Worm (Caenorhabditis elegans) whole organism, midembryonic: ENCODE measurements around the gene rabr-4.

Experiments
- T22C8.4 ChIP-seq: fragments of 200-800 bp; sonication (Bioruptor generic); IDR thresholded peaks from 2 replicates; pipeline ENCODE4 v1.3.6; 2022; ENCODE audit warnings: missing genetic modification characterization, missing compliant biosample characterization
- cog-1 ChIP-seq: sonication (generic microtip); optimal IDR thresholded peaks from 2 replicates; lab custom pipeline; 2016; ENCODE audit warnings: missing genetic modification characterization, missing compliant biosample characterization
- flt-1 ChIP-seq: fragments of 200-800 bp; sonication (Bioruptor generic); IDR thresholded peaks from 2 replicates; pipeline ENCODE4 v1.3.6; 2022; ENCODE audit warnings: missing genetic modification characterization, missing compliant biosample characterization
- klf-2 ChIP-seq: fragments of 200-800 bp; sonication (Bioruptor generic); conservative IDR thresholded peaks from 2 replicates; pipeline ENCODE4 v1.3.6; 2022; ENCODE audit warnings: missing genetic modification reagents, missing genetic modification characterization, missing compliant biosample characterization
- med-1 ChIP-seq: sonication (generic microtip); optimal IDR thresholded peaks from 2 replicates; lab custom pipeline; 2017; ENCODE audit warnings: missing genetic modification characterization, mild to moderate bottlenecking, missing compliant biosample characterization, antibody characterized with exemption, missing genetic modification reagents; ENCODE audit not compliant: insufficient read depth
- ref-1 ChIP-seq: fragments of 200-800 bp; sonication (Bioruptor generic); conservative IDR thresholded peaks from 2 replicates; pipeline ENCODE4 v1.3.6; 2022; ENCODE audit warnings: missing genetic modification reagents, missing genetic modification characterization, missing compliant biosample characterization
- tab-1 ChIP-seq: fragments of 200-800 bp; sonication (Bioruptor generic); IDR thresholded peaks from 2 replicates; pipeline ENCODE4 v1.3.6; 2022; ENCODE audit warnings: missing genetic modification characterization, missing compliant biosample characterization
- ztf-23 ChIP-seq: fragments of 200-800 bp; sonication (Bioruptor generic); IDR thresholded peaks from 2 replicates; pipeline ENCODE4 v1.3.6; 2022; ENCODE audit warnings: missing genetic modification reagents, missing genetic modification characterization, missing compliant biosample characterization
- ztf-29 ChIP-seq: fragments of 200-800 bp; sonication (Bioruptor generic); IDR thresholded peaks from 2 replicates; pipeline ENCODE4 v1.3.6; 2022; ENCODE audit warnings: missing genetic modification reagents, missing genetic modification characterization, missing compliant biosample characterization

The rabr-4 gene

DNA sequence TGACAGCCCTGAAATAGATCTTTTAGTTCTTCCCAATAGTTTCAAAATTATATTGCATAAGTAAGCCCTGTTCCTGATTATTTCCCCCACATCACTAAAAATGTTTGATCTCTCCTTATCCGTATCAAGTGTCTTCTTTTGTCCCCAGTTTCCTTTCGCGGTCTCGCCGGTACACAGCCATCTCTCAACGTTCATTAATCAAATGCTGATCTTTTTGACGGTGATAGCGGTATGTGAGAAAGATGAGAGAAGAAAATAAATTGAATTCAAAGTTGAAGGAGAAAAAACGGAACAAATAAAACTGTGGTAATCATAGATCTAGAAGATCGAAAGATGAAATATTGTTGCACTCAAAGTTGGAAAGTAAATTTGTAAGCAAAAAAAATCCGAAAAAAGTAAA lies 17.0 kb downstream of the rabr-4 start:
- no peak for TF ChIP-seq med-1
- no peak for TF ChIP-seq ref-1 (GFP tag; lab: Robert Waterston, UW)
- no peak for TF ChIP-seq tab-1 (GFP tag; lab: Robert Waterston, UW)
- TF ChIP-seq cog-1 (tag; lab: Kevin White, UChicago), result no peak
- no peak for TF ChIP-seq flt-1 (GFP tag; lab: Robert Waterston, UW)
- no peak for TF ChIP-seq ztf-29 (GFP tag; lab: Robert Waterston, UW)
- TF ChIP-seq ztf-23 (GFP tag; lab: Robert Waterston, UW), result no peak
- no peak for TF ChIP-seq klf-2 (GFP tag; lab: Robert Waterston, UW)
- TF ChIP-seq T22C8.4 (GFP tag; lab: Robert Waterston, UW), result no peak

DNA sequence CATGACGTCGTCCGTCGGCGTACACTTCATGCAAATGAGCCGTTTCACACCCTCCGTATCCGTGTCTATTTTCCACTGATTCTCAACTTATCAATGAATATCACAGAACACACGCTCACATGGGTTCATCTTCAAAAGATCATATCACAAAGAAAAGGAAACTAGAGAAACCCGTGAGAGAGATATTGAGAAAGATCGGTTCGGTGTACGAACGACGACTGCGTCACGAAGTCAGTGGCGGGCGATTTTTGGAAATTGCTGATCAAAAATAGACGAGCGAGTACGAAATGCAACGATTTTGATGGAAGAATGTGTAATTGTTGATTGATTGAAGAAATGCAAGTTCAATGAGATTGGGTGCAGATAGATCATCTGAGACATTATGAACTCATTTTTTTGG lies 18.6 kb downstream of the rabr-4 start:
- TF ChIP-seq klf-2 (GFP tag; lab: Robert Waterston, UW) (no peak), ztf-29 (GFP tag; lab: Robert Waterston, UW) (no peak), ref-1 (GFP tag; lab: Robert Waterston, UW) (no peak), tab-1 (GFP tag; lab: Robert Waterston, UW) (no peak), T22C8.4 (GFP tag; lab: Robert Waterston, UW) (no peak), ztf-23 (GFP tag; lab: Robert Waterston, UW) (no peak), med-1 (no peak), flt-1 (GFP tag; lab: Robert Waterston, UW) (no peak)

DNA sequence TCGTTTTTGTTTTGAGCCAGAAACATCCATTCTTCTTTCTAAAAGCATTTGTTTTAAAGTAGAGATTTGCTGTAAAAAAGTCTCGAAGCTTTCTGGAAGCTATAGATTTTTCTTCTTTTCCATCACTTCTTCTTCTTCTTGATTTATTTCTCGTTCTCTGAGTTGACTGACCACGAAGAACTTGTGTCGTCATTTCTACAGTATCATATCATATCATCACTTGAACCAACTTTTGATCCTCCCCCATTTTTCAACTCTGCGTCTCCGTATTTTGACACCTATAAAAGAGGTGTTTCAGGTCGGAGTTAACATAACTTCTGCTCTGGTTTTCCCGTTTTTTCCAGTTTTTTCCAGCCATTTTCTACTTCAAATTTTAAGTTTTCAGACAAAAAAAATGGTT lies 19.8 kb downstream of the rabr-4 start, which contains the start of gene F11A5.9:
TSS of gene F11A5.9 (plus strand) at position 386 of the 400 bp plus-strand sequence.
- TF ChIP-seq ref-1 (GFP tag; lab: Robert Waterston, UW) (no peak), tab-1 (GFP tag; lab: Robert Waterston, UW) (no peak), ztf-29 (GFP tag; lab: Robert Waterston, UW) (no peak), T22C8.4 (GFP tag; lab: Robert Waterston, UW) (no peak), flt-1 (GFP tag; lab: Robert Waterston, UW) (no peak), ztf-23 (GFP tag; lab: Robert Waterston, UW) (no peak), klf-2 (GFP tag; lab: Robert Waterston, UW) (no peak), med-1 (no peak)

DNA sequence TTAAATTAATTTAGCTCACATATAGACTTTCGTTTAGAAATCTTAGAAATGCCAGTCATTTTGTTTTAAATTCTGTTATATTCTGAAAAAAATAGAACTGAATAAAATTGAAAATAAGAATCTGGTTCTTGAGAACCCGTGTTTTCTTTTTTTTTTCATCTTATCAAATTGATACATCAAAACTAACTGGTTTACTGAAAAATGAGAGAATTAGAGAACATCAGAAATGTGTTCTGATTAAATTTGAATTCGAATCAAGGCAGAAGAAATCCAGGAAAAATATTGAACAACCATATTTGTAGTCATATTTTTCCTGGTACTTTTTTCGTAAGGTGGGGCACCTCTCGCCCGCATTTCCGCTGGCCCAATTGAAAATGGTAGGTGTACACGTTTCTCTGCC lies 23.8 kb downstream of the rabr-4 start, which contains the start of gene F11A5.15:
TSS of gene F11A5.15 (minus strand) at position 101 of the 400 bp plus-strand sequence.
- TF ChIP-seq flt-1 (GFP tag; lab: Robert Waterston, UW) (no peak), cog-1 (tag; lab: Kevin White, UChicago) (no peak), med-1 (no peak), ztf-23 (GFP tag; lab: Robert Waterston, UW) (no peak), T22C8.4 (GFP tag; lab: Robert Waterston, UW) (no peak), ref-1 (GFP tag; lab: Robert Waterston, UW) (no peak), ztf-29 (GFP tag; lab: Robert Waterston, UW) (no peak), tab-1 (GFP tag; lab: Robert Waterston, UW) (no peak), klf-2 (GFP tag; lab: Robert Waterston, UW) (no peak)

DNA sequence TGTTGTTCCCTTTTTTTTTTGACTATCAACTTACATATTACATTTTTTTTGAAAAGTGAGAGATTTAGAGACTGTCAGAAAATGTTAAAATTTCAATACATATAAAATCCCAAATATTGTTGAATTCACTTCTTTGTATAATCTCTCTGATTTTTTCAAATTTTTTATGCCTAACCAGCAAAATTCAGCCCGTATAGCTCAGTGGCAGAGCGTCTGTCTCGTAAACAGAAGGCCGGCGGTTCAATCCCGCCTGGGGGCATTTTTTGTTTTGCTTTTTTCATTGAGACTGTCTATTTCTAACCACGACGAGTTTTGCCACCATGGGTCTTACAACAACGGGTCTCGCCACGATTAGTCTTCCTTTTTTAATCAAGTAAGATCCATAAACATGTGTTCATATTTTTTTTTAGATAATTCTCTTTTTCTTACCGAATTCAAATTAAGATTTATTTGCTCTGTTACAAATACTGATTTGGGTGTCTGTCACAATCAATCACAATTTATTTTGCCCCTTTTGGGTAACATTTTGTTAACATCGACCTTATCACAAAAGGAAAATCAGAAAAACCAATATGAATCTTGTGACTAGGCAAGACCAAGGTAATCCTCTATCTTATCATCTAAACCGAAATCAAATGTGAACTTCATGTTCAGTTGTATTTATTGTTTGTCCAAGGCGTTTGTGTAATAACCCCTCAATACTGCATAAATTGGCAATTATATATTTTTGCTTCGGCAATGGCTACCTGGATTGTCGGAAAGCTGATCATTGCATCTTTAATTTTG lies 24.4 kb downstream of the rabr-4 start, which contains the start of gene glc-1:
TSS of gene glc-1 (plus strand) at position 663 of the 786 bp plus-strand sequence.
- TF ChIP-seq med-1 (no peak), ztf-23 (GFP tag; lab: Robert Waterston, UW) (no peak), tab-1 (GFP tag; lab: Robert Waterston, UW) (no peak), T22C8.4 (GFP tag; lab: Robert Waterston, UW) (no peak), klf-2 (GFP tag; lab: Robert Waterston, UW) (no peak), flt-1 (GFP tag; lab: Robert Waterston, UW) (no peak)

DNA sequence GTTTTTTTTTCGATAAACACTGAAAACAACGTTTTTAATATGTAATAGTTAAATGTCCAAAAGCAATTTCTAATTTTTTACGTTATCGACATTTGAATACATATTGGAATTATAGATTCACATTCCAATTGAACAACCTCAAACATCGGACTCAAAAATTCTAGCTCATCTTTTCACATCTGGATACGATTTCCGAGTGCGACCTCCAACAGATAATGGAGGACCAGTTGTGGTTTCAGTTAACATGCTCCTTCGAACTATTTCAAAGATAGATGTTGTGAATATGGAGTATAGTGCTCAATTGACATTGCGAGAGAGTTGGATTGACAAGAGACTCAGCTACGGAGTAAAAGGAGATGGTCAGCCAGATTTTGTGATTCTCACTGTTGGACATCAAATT lies 25.3 kb downstream of the rabr-4 start:
- no peak for TF ChIP-seq ztf-29 (GFP tag; lab: Robert Waterston, UW)
- TF ChIP-seq ztf-23 (GFP tag; lab: Robert Waterston, UW), result no peak
- TF ChIP-seq tab-1 (GFP tag; lab: Robert Waterston, UW), result no peak
- no peak for TF ChIP-seq flt-1 (GFP tag; lab: Robert Waterston, UW)
- no peak for TF ChIP-seq klf-2 (GFP tag; lab: Robert Waterston, UW)
- no peak for TF ChIP-seq T22C8.4 (GFP tag; lab: Robert Waterston, UW)
- TF ChIP-seq cog-1 (tag; lab: Kevin White, UChicago), result no peak
- TF ChIP-seq med-1, result no peak
- no peak for TF ChIP-seq ref-1 (GFP tag; lab: Robert Waterston, UW)

DNA sequence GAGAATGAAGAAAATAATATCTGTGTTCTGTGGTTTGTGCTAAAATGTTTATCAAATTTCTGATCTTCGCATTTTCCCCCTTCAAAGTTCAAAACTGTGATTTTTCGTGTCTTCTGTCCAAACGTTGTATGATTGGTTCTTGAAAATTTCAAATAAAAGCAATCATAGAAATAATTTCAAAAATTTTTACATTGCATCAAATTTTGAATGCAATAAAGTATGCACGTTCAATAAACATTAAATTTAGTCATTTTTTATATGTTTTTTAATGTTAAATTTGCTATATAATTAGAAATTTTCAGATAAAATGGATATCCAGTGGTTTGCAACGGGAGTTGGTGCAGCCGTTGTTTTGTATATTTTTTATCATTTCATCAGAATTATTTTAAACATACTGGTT lies 29.3 kb downstream of the rabr-4 start, which contains the start of gene stdh-2:
TSS of gene stdh-2 (plus strand) at position 301 of the 400 bp plus-strand sequence.
- TF ChIP-seq ref-1 (GFP tag; lab: Robert Waterston, UW) (no peak), med-1 (no peak), flt-1 (GFP tag; lab: Robert Waterston, UW) (no peak), klf-2 (GFP tag; lab: Robert Waterston, UW) (no peak), T22C8.4 (GFP tag; lab: Robert Waterston, UW) (no peak), ztf-29 (GFP tag; lab: Robert Waterston, UW) (no peak), ztf-23 (GFP tag; lab: Robert Waterston, UW) (no peak), tab-1 (GFP tag; lab: Robert Waterston, UW) (no peak)

DNA sequence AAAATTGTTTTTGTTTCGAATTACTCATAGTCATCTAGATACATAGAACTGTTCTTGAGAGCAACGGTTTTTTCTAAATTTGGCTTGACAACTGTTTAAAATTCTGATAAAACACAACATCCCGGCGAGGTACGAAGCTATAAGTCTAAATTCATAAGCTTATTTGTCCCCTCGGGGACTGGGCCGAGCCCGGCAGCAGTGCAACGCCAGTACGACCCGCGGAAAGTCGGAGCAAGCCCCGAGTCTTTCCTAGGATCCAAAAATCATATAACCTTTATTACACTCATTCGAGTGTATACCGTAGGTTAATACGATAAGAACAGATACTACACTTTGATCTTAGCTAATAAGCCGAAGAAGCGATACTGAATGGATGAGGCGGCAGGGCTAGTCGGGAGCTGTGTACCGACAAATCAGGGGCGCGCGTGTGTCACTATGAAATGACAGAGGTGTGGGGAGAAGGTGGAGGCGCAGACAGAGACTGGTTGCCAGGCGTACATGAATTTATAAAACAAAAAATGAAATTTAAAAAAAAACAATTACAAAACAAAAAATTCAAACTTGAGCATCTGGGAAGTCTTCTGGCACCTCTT lies 30.9 kb downstream of the rabr-4 start:
- TF ChIP-seq klf-2 (GFP tag; lab: Robert Waterston, UW) (no peak), T22C8.4 (GFP tag; lab: Robert Waterston, UW) (no peak), med-1 (no peak), tab-1 (GFP tag; lab: Robert Waterston, UW) (no peak), cog-1 (tag; lab: Kevin White, UChicago) (no peak), ref-1 (GFP tag; lab: Robert Waterston, UW) (no peak), ztf-23 (GFP tag; lab: Robert Waterston, UW) (no peak), ztf-29 (GFP tag; lab: Robert Waterston, UW) (no peak), flt-1 (GFP tag; lab: Robert Waterston, UW) (no peak)
